Fruit fly (Drosophila melanogaster) whole organism, pupa: ENCODE results near the gene CG42535.

ENCODE experiments used
- CG10348 ChIP-seq: fragments of 200-800 bp; sonication (Bioruptor generic); IDR thresholded peaks from 2 replicates; pipeline ENCODE4 v1.3.6; 2022; ENCODE audit warnings: missing biosample characterization, missing genetic modification characterization
- CG12605 ChIP-seq: fragments of 200-800 bp; sonication (Bioruptor generic); IDR thresholded peaks from 2 replicates; pipeline ENCODE4 v1.3.6; 2022; ENCODE audit warnings: missing biosample characterization, missing genetic modification characterization
- CG13204 ChIP-seq: fragments of 200-800 bp; sonication (Bioruptor generic); optimal IDR thresholded peaks from 2 replicates; lab custom pipeline; 2018; ENCODE audit warnings: missing biosample characterization, mild to moderate bottlenecking, missing genetic modification characterization, moderate library complexity
- CG15710 ChIP-seq: fragments of 200-800 bp; sonication (Bioruptor generic); optimal IDR thresholded peaks from 2 replicates; lab custom pipeline; 2018; ENCODE audit warnings: missing biosample characterization, mild to moderate bottlenecking, missing genetic modification characterization, moderate library complexity
- CG32121 ChIP-seq: fragments of 200-800 bp; sonication (Bioruptor generic); IDR thresholded peaks from 2 replicates; pipeline ENCODE4 v1.3.6; 2022; ENCODE audit warnings: missing biosample characterization, missing genetic modification characterization
- CG4496 ChIP-seq: fragments of 200-800 bp; sonication (Bioruptor generic); IDR thresholded peaks from 3 replicates; pipeline ENCODE4 v1.3.6; 2022; ENCODE audit warnings: missing biosample characterization, missing genetic modification characterization
- CG8301 ChIP-seq: fragments of 200-800 bp; sonication (Bioruptor generic); optimal IDR thresholded peaks from 2 replicates; lab custom pipeline; 2018; ENCODE audit warnings: missing biosample characterization, mild to moderate bottlenecking, missing genetic modification characterization
- D1 ChIP-seq: fragments of 200-800 bp; sonication (Bioruptor generic); optimal IDR thresholded peaks from 2 replicates; lab custom pipeline; 2018; ENCODE audit warnings: missing biosample characterization, mild to moderate bottlenecking, missing genetic modification characterization, moderate library complexity
- EcR ChIP-seq: fragments of 200-800 bp; sonication (Bioruptor generic); optimal IDR thresholded peaks from 3 replicates; lab custom pipeline; 2019; ENCODE audit warnings: missing biosample characterization, missing genetic modification characterization, mild to moderate bottlenecking, moderate library complexity, missing genetic modification reagents
- Pif1A ChIP-seq: fragments of 200-800 bp; sonication (Bioruptor generic); optimal IDR thresholded peaks from 3 replicates; lab custom pipeline; 2016; ENCODE audit warnings: missing biosample characterization, missing genetic modification characterization
- Pif1B ChIP-seq: fragments of 200-800 bp; sonication (Bioruptor generic); optimal IDR thresholded peaks from 3 replicates; lab custom pipeline; 2016; ENCODE audit warnings: missing biosample characterization, missing genetic modification characterization
- Snoo ChIP-seq: fragments of 200-800 bp; sonication (Bioruptor generic); optimal IDR thresholded peaks from 3 replicates; lab custom pipeline; 2017; ENCODE audit warnings: missing biosample characterization, mild to moderate bottlenecking, missing genetic modification characterization, inconsistent platforms
- gl ChIP-seq: fragments of 200-800 bp; sonication (Bioruptor generic); optimal IDR thresholded peaks from 2 replicates; lab custom pipeline; 2018; ENCODE audit warnings: missing biosample characterization, mild to moderate bottlenecking, missing genetic modification characterization
- rn ChIP-seq: fragments of 200-800 bp; sonication (Bioruptor generic); IDR thresholded peaks from 2 replicates; pipeline ENCODE4 v1.3.6; 2022; ENCODE audit warnings: missing biosample characterization, missing genetic modification characterization

- TF ChIP-seq Pif1A (GFP tag; lab: Kevin White, UChicago) (no peak), Snoo (tag; lab: Kevin White, UChicago) (no peak), EcR (GFP tag; lab: Kevin White, UChicago) (no peak), CG15710 (tag; lab: Kevin White, UChicago) (no peak), D1 (tag; lab: Kevin White, UChicago) (no peak), CG8301 (tag; lab: Kevin White, UChicago) (no peak), CG4496 (no peak), CG32121 (GFP tag; lab: Robert Waterston, UW) (no peak), CG13204 (no peak), Pif1B (no peak), gl (tag; lab: Kevin White, UChicago) (no peak), CG10348 (no peak), rn (GFP tag; lab: Robert Waterston, UW) (no peak), CG12605 (GFP tag; lab: Robert Waterston, UW) (no peak)
These were observed 41.8 kb upstream of the CG42535 start for dm6 chr3L:10672540-10672939.
